Worm (Caenorhabditis elegans) whole organism, L3 larva: ENCODE data around the gene ctl-3.

ENCODE experiments used
- aly-2 ChIP-seq: fragments of 150-350 bp; optimal IDR thresholded peaks from 2 replicates; lab custom pipeline; 2014; ENCODE audit warnings: missing biosample characterization, missing genetic modification characterization
- ceh-9 ChIP-seq: sonication (generic microtip); optimal IDR thresholded peaks from 2 replicates; lab custom pipeline; 2018; ENCODE audit warnings: missing biosample characterization, missing genetic modification characterization
- daf-12 ChIP-seq: fragments of 150-350 bp; optimal IDR thresholded peaks from 2 replicates; lab custom pipeline; 2014; ENCODE audit warnings: missing biosample characterization, missing genetic modification reagents, missing genetic modification characterization
- egl-27 ChIP-seq: sonication (generic microtip); optimal IDR thresholded peaks from 4 replicates; lab custom pipeline; 2017; ENCODE audit warnings: missing biosample characterization, missing genetic modification reagents, missing genetic modification characterization
- elt-1 ChIP-seq: fragments of 150-350 bp; optimal IDR thresholded peaks from 2 replicates; lab custom pipeline; 2014; ENCODE audit warnings: missing biosample characterization, missing genetic modification characterization
- eor-1 ChIP-seq, 2 experiments: fragments of 150-350 bp; optimal IDR thresholded peaks; 2 replicates each; lab custom pipeline; 2014 to 2018; ENCODE audit warnings: missing biosample characterization in 2 of 2, missing genetic modification characterization in 2 of 2
- fos-1 ChIP-seq: fragments of 150-350 bp; optimal IDR thresholded peaks from 2 replicates; lab custom pipeline; 2014; ENCODE audit warnings: missing biosample characterization, missing genetic modification characterization
- hmg-11 ChIP-seq: sonication (generic microtip); optimal IDR thresholded peaks from 2 replicates; lab custom pipeline; 2016; ENCODE audit warnings: missing genetic modification characterization, missing compliant biosample characterization
- lsy-12 ChIP-seq: sonication (generic microtip); optimal IDR thresholded peaks from 2 replicates; lab custom pipeline; 2016; ENCODE audit warnings: mild to moderate bottlenecking, missing genetic modification characterization, missing compliant biosample characterization
- mdl-1 ChIP-seq: fragments of 150-350 bp; optimal IDR thresholded peaks from 2 replicates; lab custom pipeline; 2014; ENCODE audit warnings: missing biosample characterization, missing genetic modification characterization
- mml-1 ChIP-seq: fragments of 150-350 bp; sonication (generic microtip); optimal IDR thresholded peaks from 3 replicates; lab custom pipeline; 2014; ENCODE audit warnings: missing biosample characterization, missing genetic modification characterization
- nfya-1 ChIP-seq: sonication (generic microtip); optimal IDR thresholded peaks from 2 replicates; lab custom pipeline; 2017; ENCODE audit warnings: missing genetic modification characterization, mild to moderate bottlenecking, missing compliant biosample characterization, antibody characterized with exemption, moderate library complexity; ENCODE audit not compliant: insufficient read depth
- nhr-12 ChIP-seq: fragments of 150-350 bp; optimal IDR thresholded peaks from 2 replicates; lab custom pipeline; 2014; ENCODE audit warnings: missing biosample characterization, missing genetic modification characterization
- nhr-43 ChIP-seq: sonication (generic microtip); optimal IDR thresholded peaks from 2 replicates; lab custom pipeline; 2016; ENCODE audit warnings: mild to moderate bottlenecking, missing genetic modification characterization, missing compliant biosample characterization; ENCODE audit not compliant: poor library complexity, severe bottlenecking
- nhr-76 ChIP-seq: fragments of 150-350 bp; sonication (generic microtip); optimal IDR thresholded peaks from 5 replicates; lab custom pipeline; 2014; ENCODE audit warnings: missing biosample characterization, missing genetic modification characterization
- pha-4 ChIP-seq: fragments of 150-350 bp; optimal IDR thresholded peaks from 2 replicates; lab custom pipeline; 2014; ENCODE audit warnings: missing biosample characterization, missing genetic modification reagents, missing genetic modification characterization
- pqm-1 ChIP-seq: fragments of 150-350 bp; optimal IDR thresholded peaks from 2 replicates; lab custom pipeline; 2017; ENCODE audit warnings: missing biosample characterization, missing genetic modification characterization, inconsistent platforms
- skn-1 ChIP-seq: fragments of 150-350 bp; optimal IDR thresholded peaks from 2 replicates; lab custom pipeline; 2014; ENCODE audit warnings: missing biosample characterization, missing genetic modification characterization
- tbx-2 ChIP-seq: sonication (generic microtip); optimal IDR thresholded peaks from 2 replicates; lab custom pipeline; 2016; ENCODE audit warnings: mild to moderate bottlenecking, missing genetic modification characterization, missing compliant biosample characterization

The ctl-3 gene

DNA sequence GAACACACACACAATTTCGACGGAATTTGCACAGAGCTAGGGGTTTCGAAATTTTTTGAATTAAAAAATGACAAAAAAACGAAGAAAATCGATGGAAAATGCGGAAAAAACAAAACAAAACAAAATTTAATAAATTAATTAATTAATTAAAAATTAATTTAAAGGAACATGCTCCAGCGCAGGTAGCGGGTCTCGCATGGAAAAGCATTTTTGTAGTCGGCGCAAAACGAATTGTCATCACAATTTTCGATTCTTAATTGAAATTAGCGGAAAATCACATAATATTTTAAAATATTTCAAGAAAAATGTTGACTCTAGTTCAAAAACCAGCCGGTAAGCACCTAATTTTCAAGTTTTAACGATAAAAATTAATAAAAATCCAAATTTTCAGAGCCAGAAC is 34.2 kb downstream of the ctl-3 start, which contains the start of gene Y54G11A.3:
Y54G11A.3 (plus strand) TSS at position 213 of the 400 bp plus-strand sequence.
- TF ChIP-seq nhr-76 (tag; lab: Kevin White, UChicago) (no peak), egl-27 (no peak), tbx-2 (tag; lab: Kevin White, UChicago) (no peak), skn-1 (no peak), pqm-1 (tag; lab: Kevin White, UChicago) (no peak), nhr-12 (no peak), lsy-12 (no peak), mdl-1 (no peak), daf-12 (tag; lab: Kevin White, UChicago) (no peak), elt-1 (tag; lab: Kevin White, UChicago) (no peak), aly-2 (no peak), pha-4 (tag; lab: Kevin White, UChicago) (no peak), ceh-9 (tag; lab: Kevin White, UChicago) (no peak), mml-1 (tag; lab: Kevin White, UChicago) (no peak), hmg-11 (tag; lab: Kevin White, UChicago) (no peak), eor-1 (tag; optimal IDR thresholded peaks at IDR 0.05; lab: Kevin White, UChicago) (no peak)

ce11 chrII:14269839-14270238 is 40.7 kb downstream of the ctl-3 start:
- peak; percentile 90 for TF ChIP-seq nfya-1
- TF ChIP-seq fos-1 (tag; lab: Kevin White, UChicago): no peak

DNA sequence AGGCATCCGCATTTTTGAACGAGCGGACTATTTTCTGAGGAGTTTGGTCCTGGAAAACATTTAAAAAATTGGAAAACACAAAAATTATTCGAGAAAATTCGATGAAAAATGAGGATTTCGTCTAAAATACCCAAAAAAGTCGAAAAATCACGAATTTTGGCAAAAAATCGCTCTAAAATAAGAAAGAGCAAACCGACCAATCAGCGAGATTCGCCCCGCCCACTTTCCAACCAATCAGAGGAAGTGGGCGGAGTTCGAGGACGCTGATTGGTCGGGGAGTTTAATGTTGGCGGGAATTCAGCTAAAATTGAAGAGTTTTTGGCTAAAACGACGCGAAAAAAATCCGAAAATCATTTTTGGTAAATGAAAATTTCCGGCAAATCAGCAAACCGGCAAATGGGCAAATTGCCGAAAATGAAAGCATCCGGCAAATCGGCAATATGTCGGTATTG is 41.4 kb downstream of the ctl-3 start, which contains the start of gene Y54G11A.1:
Y54G11A.1 (minus strand) TSS at position 51 of the 452 bp plus-strand sequence.
- TF ChIP-seq elt-1 (tag; lab: Kevin White, UChicago) (no peak), nfya-1 (peak; percentile 93)

DNA sequence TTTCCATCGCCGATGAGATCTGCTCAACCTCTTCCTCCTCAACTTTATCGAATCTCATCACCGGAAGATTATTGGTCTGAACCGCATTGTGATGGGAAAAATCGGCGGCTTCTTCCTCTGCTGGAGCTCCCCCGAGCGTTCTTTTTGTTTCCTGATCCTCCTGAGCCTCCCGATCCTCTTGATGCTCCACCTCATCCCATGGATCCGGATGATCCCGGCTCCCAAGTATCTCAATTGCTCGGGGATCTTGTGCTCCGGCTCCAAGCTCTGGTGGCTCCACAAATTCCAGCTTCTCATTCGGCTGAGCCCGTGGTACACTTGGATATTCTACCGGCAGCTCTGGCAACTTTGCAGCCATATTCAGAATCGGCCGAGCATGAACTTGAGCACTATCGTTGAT is 52.6 kb downstream of the ctl-3 start:
- TF ChIP-seq lsy-12 (no peak), egl-27 (no peak), nhr-43 (tag; lab: Kevin White, UChicago) (no peak)
